Fruit fly (Drosophila melanogaster) whole organism, embryonic: ENCODE measurements around the gene alphaSnap.
A peak's percentile ranks its signal among the peaks of the same experiment; 100 is the strongest.

ENCODE experiments used
- Asciz ChIP-seq: fragments of 200-800 bp; sonication (Bioruptor generic); optimal IDR thresholded peaks from 2 replicates; lab custom pipeline; 2017; ENCODE audit warnings: missing biosample characterization, mild to moderate bottlenecking, missing genetic modification characterization, missing genetic modification reagents
- B-H1 ChIP-seq: fragments of 200-800 bp; sonication (Bioruptor generic); IDR thresholded peaks from 3 replicates; pipeline ENCODE4 v1.3.6; 2022; ENCODE audit warnings: missing biosample characterization, missing genetic modification characterization
- CG12071 ChIP-seq: fragments of 200-800 bp; sonication (Bioruptor generic); optimal IDR thresholded peaks from 3 replicates; lab custom pipeline; 2018; ENCODE audit warnings: missing biosample characterization, mild to moderate bottlenecking, missing genetic modification characterization
- CG12219 ChIP-seq: fragments of 200-800 bp; sonication (Bioruptor generic); optimal IDR thresholded peaks from 3 replicates; lab custom pipeline; 2018; ENCODE audit warnings: missing biosample characterization, mild to moderate bottlenecking, missing genetic modification characterization
- CG12236 ChIP-seq: fragments of 200-800 bp; sonication (Bioruptor generic); optimal IDR thresholded peaks from 2 replicates; lab custom pipeline; 2016; ENCODE audit warnings: missing biosample characterization, missing genetic modification characterization
- CG13775 ChIP-seq: fragments of 200-800 bp; sonication (Bioruptor generic); optimal IDR thresholded peaks from 3 replicates; lab custom pipeline; 2017; ENCODE audit warnings: missing biosample characterization, mild to moderate bottlenecking, missing genetic modification characterization
- CG14014 ChIP-seq: fragments of 200-800 bp; sonication (Bioruptor generic); IDR thresholded peaks from 2 replicates; pipeline ENCODE4 v1.3.6; 2022; ENCODE audit warnings: missing biosample characterization, missing genetic modification characterization
- CG14710 ChIP-seq: fragments of 200-800 bp; sonication (Bioruptor generic); optimal IDR thresholded peaks from 3 replicates; lab custom pipeline; 2019; ENCODE audit warnings: missing biosample characterization, mild to moderate bottlenecking, missing genetic modification characterization, moderate library complexity
- CG15514 ChIP-seq: fragments of 200-800 bp; sonication (Bioruptor generic); optimal IDR thresholded peaks from 3 replicates; lab custom pipeline; 2017; ENCODE audit warnings: missing biosample characterization, missing genetic modification characterization, mild to moderate bottlenecking, moderate library complexity, missing genetic modification reagents
- CG15696 ChIP-seq: fragments of 200-800 bp; sonication (Bioruptor generic); optimal IDR thresholded peaks from 2 replicates; lab custom pipeline; 2019; ENCODE audit warnings: missing biosample characterization, mild to moderate bottlenecking, missing genetic modification characterization, moderate library complexity
- CG1647 ChIP-seq: fragments of 200-800 bp; sonication (Bioruptor generic); optimal IDR thresholded peaks from 3 replicates; lab custom pipeline; 2016; ENCODE audit warnings: missing biosample characterization, missing genetic modification characterization
- CG18011 ChIP-seq: fragments of 200-800 bp; sonication (Bioruptor generic); optimal IDR thresholded peaks from 2 replicates; lab custom pipeline; 2017; ENCODE audit warnings: missing biosample characterization, missing genetic modification characterization, mild to moderate bottlenecking, moderate library complexity, missing genotype
- CG1832 ChIP-seq: fragments of 200-800 bp; sonication (Bioruptor generic); optimal IDR thresholded peaks from 2 replicates; lab custom pipeline; 2017; ENCODE audit warnings: missing biosample characterization, mild to moderate bottlenecking, missing genetic modification characterization, inconsistent platforms
- CG2202 ChIP-seq: fragments of 200-800 bp; sonication (Bioruptor generic); optimal IDR thresholded peaks from 2 replicates; lab custom pipeline; 2018; ENCODE audit warnings: missing biosample characterization, mild to moderate bottlenecking, missing genetic modification characterization
- CG32767 ChIP-seq: fragments of 200-800 bp; sonication (Bioruptor generic); IDR thresholded peaks from 2 replicates; pipeline ENCODE4 v1.3.6; 2022; ENCODE audit warnings: missing biosample characterization, missing genetic modification characterization
- CG33213 ChIP-seq: fragments of 200-800 bp; sonication (Bioruptor generic); optimal IDR thresholded peaks from 3 replicates; lab custom pipeline; 2016; ENCODE audit warnings: missing biosample characterization, missing genetic modification characterization
- CG3995 ChIP-seq: fragments of 200-800 bp; sonication (Bioruptor generic); optimal IDR thresholded peaks from 3 replicates; lab custom pipeline; 2016; ENCODE audit warnings: missing biosample characterization, missing genetic modification characterization
- CG6765 ChIP-seq: fragments of 200-800 bp; sonication (Bioruptor generic); optimal IDR thresholded peaks from 3 replicates; lab custom pipeline; 2017; ENCODE audit warnings: missing biosample characterization, mild to moderate bottlenecking, missing genetic modification characterization
- CG7839 ChIP-seq: fragments of 200-800 bp; sonication (Bioruptor generic); optimal IDR thresholded peaks from 3 replicates; lab custom pipeline; 2018; ENCODE audit warnings: missing biosample characterization, mild to moderate bottlenecking, missing genetic modification characterization, moderate library complexity
- CG8478 ChIP-seq: fragments of >200 bp; optimal IDR thresholded peaks from 2 replicates; lab custom pipeline; 2018
- Dll ChIP-seq: fragments of 200-800 bp; sonication (Bioruptor generic); IDR thresholded peaks from 4 replicates; pipeline ENCODE4 v1.3.6; 2022; ENCODE audit warnings: missing biosample characterization, missing genetic modification characterization; ENCODE audit not compliant: partially characterized antibody
- Doc2 ChIP-seq: fragments of 200-800 bp; sonication (Bioruptor generic); IDR thresholded peaks from 2 replicates; pipeline ENCODE4 v1.3.6; 2022; ENCODE audit warnings: missing biosample characterization, missing genetic modification characterization
- Fer2 ChIP-seq: fragments of 200-800 bp; sonication (Bioruptor generic); optimal IDR thresholded peaks from 2 replicates; lab custom pipeline; 2018; ENCODE audit warnings: missing biosample characterization, mild to moderate bottlenecking, missing genetic modification characterization, moderate library complexity
- Gsc ChIP-seq: fragments of 200-800 bp; sonication (Bioruptor generic); IDR thresholded peaks from 2 replicates; pipeline ENCODE4 v1.3.6; 2022; ENCODE audit warnings: missing biosample characterization, missing genetic modification characterization
- H2.0 ChIP-seq: fragments of 200-800 bp; sonication (Bioruptor generic); IDR thresholded peaks from 2 replicates; pipeline ENCODE4 v1.3.6; 2022; ENCODE audit warnings: missing biosample characterization, missing genetic modification characterization
- Hmx ChIP-seq: fragments of 200-800 bp; sonication (Bioruptor generic); optimal IDR thresholded peaks from 2 replicates; lab custom pipeline; 2016; ENCODE audit warnings: missing biosample characterization, missing genetic modification characterization
- Hr78 ChIP-seq, 2 experiments: fragments of 200-800 bp in 1 of 2; fragments of >200 bp in 1 of 2; sonication (Bioruptor generic) in 1 of 2; optimal IDR thresholded peaks; 2 replicates each; lab custom pipeline; 2017 to 2019; ENCODE audit warnings: missing biosample characterization in 2 of 2, missing genetic modification characterization in 2 of 2, mild to moderate bottlenecking in 1 of 2, moderate library complexity in 1 of 2
- Myb ChIP-seq: fragments of 200-800 bp; sonication (Bioruptor generic); optimal IDR thresholded peaks from 2 replicates; lab custom pipeline; 2016; ENCODE audit warnings: missing biosample characterization, missing genetic modification characterization
- Oaz ChIP-seq: fragments of 200-800 bp; sonication (Bioruptor generic); IDR thresholded peaks from 2 replicates; pipeline ENCODE4 v1.3.6; 2022; ENCODE audit warnings: missing biosample characterization, missing genetic modification characterization
- Optix ChIP-seq: fragments of 200-800 bp; sonication (Bioruptor generic); IDR thresholded peaks from 3 replicates; pipeline ENCODE4 v1.3.6; 2022; ENCODE audit warnings: missing biosample characterization, missing genetic modification characterization
- Sox102F ChIP-seq: fragments of 200-800 bp; sonication (Bioruptor generic); optimal IDR thresholded peaks from 2 replicates; lab custom pipeline; 2018; ENCODE audit warnings: missing biosample characterization, mild to moderate bottlenecking, missing genetic modification characterization, moderate library complexity
- Spps ChIP-seq: fragments of 200-800 bp; sonication (Bioruptor generic); optimal IDR thresholded peaks from 2 replicates; lab custom pipeline; 2018; ENCODE audit warnings: missing biosample characterization, mild to moderate bottlenecking, missing genetic modification characterization
- YL-1 ChIP-seq: fragments of 200-800 bp; sonication (Bioruptor generic); optimal IDR thresholded peaks from 3 replicates; lab custom pipeline; 2017; ENCODE audit warnings: missing biosample characterization, mild to moderate bottlenecking, missing genetic modification characterization
- al ChIP-seq: fragments of 200-800 bp; sonication (Bioruptor generic); IDR thresholded peaks from 2 replicates; pipeline ENCODE4 v1.3.6; 2022; ENCODE audit warnings: missing biosample characterization, missing genetic modification characterization
- bbx ChIP-seq: fragments of 200-800 bp; sonication (Bioruptor generic); IDR thresholded peaks from 2 replicates; pipeline ENCODE4 v1.3.6; 2022; ENCODE audit warnings: missing biosample characterization, missing genetic modification characterization; ENCODE audit not compliant: partially characterized antibody
- chif ChIP-seq, 2 experiments: fragments of 200-800 bp; sonication (Bioruptor generic); optimal IDR thresholded peaks; 3 replicates each; lab custom pipeline; 2016; ENCODE audit warnings: missing biosample characterization in 2 of 2, missing genetic modification characterization in 2 of 2
- dm ChIP-seq: fragments of 200-800 bp; sonication (Bioruptor generic); optimal IDR thresholded peaks from 3 replicates; lab custom pipeline; 2016; ENCODE audit warnings: missing biosample characterization, missing genetic modification characterization
- gcm2 ChIP-seq: fragments of 200-800 bp; sonication (Bioruptor generic); optimal IDR thresholded peaks from 2 replicates; lab custom pipeline; 2016; ENCODE audit warnings: missing biosample characterization, missing genetic modification characterization
- inv ChIP-seq: fragments of 200-800 bp; sonication (Bioruptor generic); IDR thresholded peaks from 2 replicates; pipeline ENCODE4 v1.3.6; 2022; ENCODE audit warnings: missing biosample characterization, missing genetic modification characterization; ENCODE audit not compliant: partially characterized antibody
- kni ChIP-seq: fragments of 200-800 bp; sonication (Bioruptor generic); optimal IDR thresholded peaks from 3 replicates; lab custom pipeline; 2017; ENCODE audit warnings: mild to moderate bottlenecking, missing biosample characterization, missing genetic modification reagents, missing genetic modification characterization
- nau ChIP-seq: fragments of 200-800 bp; sonication (Bioruptor generic); optimal IDR thresholded peaks from 3 replicates; lab custom pipeline; 2017; ENCODE audit warnings: missing biosample characterization, mild to moderate bottlenecking, missing genetic modification characterization, missing genetic modification reagents
- pnt ChIP-seq: fragments of 200-800 bp; sonication (Bioruptor generic); optimal IDR thresholded peaks from 3 replicates; lab custom pipeline; 2016; ENCODE audit warnings: missing biosample characterization, missing genetic modification characterization
- salm ChIP-seq: fragments of 200-800 bp; sonication (Bioruptor generic); optimal IDR thresholded peaks from 2 replicates; lab custom pipeline; 2018; ENCODE audit warnings: missing biosample characterization, mild to moderate bottlenecking, missing genetic modification characterization
- sd ChIP-seq: fragments of 200-800 bp; sonication (Bioruptor generic); optimal IDR thresholded peaks from 3 replicates; lab custom pipeline; 2018; ENCODE audit warnings: missing biosample characterization, mild to moderate bottlenecking, missing genetic modification characterization, moderate library complexity
- sisA ChIP-seq: fragments of 200-800 bp; sonication (Bioruptor generic); IDR thresholded peaks from 2 replicates; pipeline ENCODE4 v1.3.6; 2022; ENCODE audit warnings: missing biosample characterization, missing genetic modification characterization
- so ChIP-seq: fragments of 200-800 bp; sonication (Bioruptor generic); IDR thresholded peaks from 3 replicates; pipeline ENCODE4 v1.3.6; 2022; ENCODE audit warnings: missing biosample characterization, missing genetic modification characterization
- ssp ChIP-seq: fragments of 200-800 bp; sonication (Bioruptor generic); IDR thresholded peaks from 2 replicates; pipeline ENCODE4 v1.3.6; 2022; ENCODE audit warnings: missing biosample characterization, missing genetic modification characterization
- stc ChIP-seq: fragments of 200-800 bp; sonication (Bioruptor generic); IDR thresholded peaks from 2 replicates; pipeline ENCODE4 v1.3.6; 2022; ENCODE audit warnings: missing biosample characterization, missing genetic modification characterization
- trem ChIP-seq: fragments of 200-800 bp; optimal IDR thresholded peaks from 3 replicates; lab custom pipeline; 2019; ENCODE audit warnings: missing biosample characterization, mild to moderate bottlenecking, missing genetic modification characterization, moderate library complexity
- ttk ChIP-seq: fragments of 200-800 bp; sonication (Bioruptor generic); IDR thresholded peaks from 2 replicates; pipeline ENCODE4 v2.1.2; 2022; ENCODE audit warnings: missing biosample characterization, missing genetic modification characterization
- unpg ChIP-seq: fragments of 200-800 bp; sonication (Bioruptor generic); optimal IDR thresholded peaks from 3 replicates; lab custom pipeline; 2018; ENCODE audit warnings: missing biosample characterization, mild to moderate bottlenecking, missing genetic modification characterization, moderate library complexity
- wdn ChIP-seq: fragments of 200-800 bp; sonication (Bioruptor generic); IDR thresholded peaks from 2 replicates; pipeline ENCODE4 v1.3.6; 2022; ENCODE audit warnings: missing biosample characterization, missing genetic modification characterization

Gene alphaSnap

dm6 chr3L:20296797-20297196 is 16.6 kb upstream of the alphaSnap start, which contains the start of gene FRG1 (continued):
- no peak for TF ChIP-seq Oaz (GFP tag; lab: Robert Waterston, UW)
- no peak for TF ChIP-seq ssp (GFP tag; lab: Robert Waterston, UW)
- peak; percentile 38 for TF ChIP-seq CG14710
- TF ChIP-seq CG1832, result no peak
- TF ChIP-seq CG12219 (GFP tag; lab: Kevin White, UChicago), result no peak
- TF ChIP-seq CG13775 (GFP tag; lab: Kevin White, UChicago), result no peak
- no peak for TF ChIP-seq CG6765 (GFP tag; lab: Kevin White, UChicago)
- TF ChIP-seq Fer2, result no peak
- no peak for TF ChIP-seq al (GFP tag; lab: Robert Waterston, UW)
- no peak for TF ChIP-seq CG7839 (tag; lab: Kevin White, UChicago)
- no peak for TF ChIP-seq kni (GFP tag; lab: Kevin White, UChicago)
- TF ChIP-seq Optix, result no peak
- TF ChIP-seq bbx (GFP tag; lab: Robert Waterston, UW), result peak; percentile 85
- no peak for TF ChIP-seq CG33213 (GFP tag; lab: Kevin White, UChicago)
- TF ChIP-seq trem (tag; lab: Kevin White, UChicago), result peak; percentile 43
- no peak for TF ChIP-seq wdn (GFP tag; lab: Robert Waterston, UW)
- no peak for TF ChIP-seq nau (GFP tag; lab: Kevin White, UChicago)
- TF ChIP-seq gcm2 (GFP tag; lab: Kevin White, UChicago), result no peak
- no peak for TF ChIP-seq Asciz
- TF ChIP-seq Sox102F, result no peak
- TF ChIP-seq Myb, result peak; percentile 7
- no peak for TF ChIP-seq stc (GFP tag; lab: Robert Waterston, UW)
- no peak for TF ChIP-seq Hmx (GFP tag; lab: Kevin White, UChicago)
- TF ChIP-seq dm (GFP tag; lab: Kevin White, UChicago), result no peak
- no peak for TF ChIP-seq ttk (GFP tag; lab: Robert Waterston, UW)
- no peak for TF ChIP-seq Doc2 (GFP tag; lab: Robert Waterston, UW)
- TF ChIP-seq unpg (GFP tag; lab: Kevin White, UChicago), result no peak
- no peak for TF ChIP-seq Hr78 (GFP tag; optimal IDR thresholded peaks at IDR 0.05; lab: Kevin White, UChicago)
- no peak for TF ChIP-seq sisA (GFP tag; lab: Robert Waterston, UW)
- no peak for TF ChIP-seq H2.0 (GFP tag; lab: Robert Waterston, UW)
- no peak for TF ChIP-seq Spps (tag; lab: Kevin White, UChicago)
- peak; percentile 31 for TF ChIP-seq CG15514 (GFP tag; lab: Kevin White, UChicago)
- no peak for TF ChIP-seq Gsc (GFP tag; lab: Robert Waterston, UW)
- no peak for TF ChIP-seq CG14014
- no peak for TF ChIP-seq CG18011 (GFP tag; lab: Kevin White, UChicago)
- TF ChIP-seq so, result no peak
- TF ChIP-seq CG15696 (tag; lab: Kevin White, UChicago), result no peak
- TF ChIP-seq CG12071 (GFP tag; lab: Kevin White, UChicago), result no peak
- TF ChIP-seq YL-1 (GFP tag; lab: Kevin White, UChicago), result peak; percentile 45
- TF ChIP-seq CG3995 (GFP tag; lab: Kevin White, UChicago), result no peak
- no peak for TF ChIP-seq pnt (GFP tag; lab: Kevin White, UChicago)
- no peak for TF ChIP-seq CG8478 (lab: Kevin White, UChicago)
- no peak for TF ChIP-seq CG32767 (GFP tag; lab: Robert Waterston, UW)
- TF ChIP-seq CG12236 (GFP tag; lab: Kevin White, UChicago), result no peak
- no peak for TF ChIP-seq CG1647 (GFP tag; lab: Kevin White, UChicago)
- no peak for TF ChIP-seq chif (GFP tag; optimal IDR thresholded peaks at IDR 0.05; lab: Kevin White, UChicago)
- no peak for TF ChIP-seq sd (tag; lab: Kevin White, UChicago)
- TF ChIP-seq B-H1, result no peak
- TF ChIP-seq CG2202 (tag; lab: Kevin White, UChicago), result no peak
- no peak for TF ChIP-seq salm
- TF ChIP-seq Dll (GFP tag; lab: Robert Waterston, UW), result peak; percentile 76
- peak; percentile 71 for TF ChIP-seq inv (GFP tag; lab: Robert Waterston, UW)
